Worm (Caenorhabditis elegans): ENCODE results near the gene B0416.7.

- TF ChIP-seq W03F9.2 (tag; optimal IDR thresholded peaks at IDR 0.05) (no peak), dao-5 (tag; optimal IDR thresholded peaks at IDR 0.05) (no peak)
Observed at ce11 chrX:9259552-9259951, 38.2 kb downstream of the B0416.7 start, which contains the start of gene F18G5.1.
